Worm (Caenorhabditis elegans): ENCODE measurements around the gene cutc-1.

cutc-1 gene

ce11 chrIII:8446940-8447403, 43.6 kb upstream of the cutc-1 start, which contains the start of gene rpn-3 (continued):
- TF ChIP-seq daf-8 (GFP tag; IDR thresholded peaks at IDR 0.05), result no peak
- no peak for TF ChIP-seq ceh-28 (tag; optimal IDR thresholded peaks at IDR 0.05)
- peak; percentile 91 for TF ChIP-seq dmd-6 (GFP tag; IDR thresholded peaks at IDR 0.05)
- TF ChIP-seq mep-1 (tag; optimal IDR thresholded peaks at IDR 0.05), result peak; percentile 98
- TF ChIP-seq pqm-1 (tag; optimal IDR thresholded peaks at IDR 0.05), result peak; percentile 42
- peak; percentile 94 for TF ChIP-seq nhr-6 (tag; optimal IDR thresholded peaks at IDR 0.05)
- peak; percentile 91 for TF ChIP-seq nhr-102 (tag; optimal IDR thresholded peaks at IDR 0.05)
- no peak for TF ChIP-seq snpc-4 (tag; optimal IDR thresholded peaks at IDR 0.05)
- peak; percentile 66 for TF ChIP-seq madf-9 (GFP tag; conservative IDR thresholded peaks at IDR 0.05)
- peak; percentile 98 for TF ChIP-seq dve-1 (tag; optimal IDR thresholded peaks at IDR 0.05; ENCODE audit: insufficient read depth)
- TF ChIP-seq Y75B8A.6 (GFP tag; IDR thresholded peaks at IDR 0.05), result 0 out of 2 replicates have a peak, but pooled peaks have one; percentile 8
- TF ChIP-seq daf-19 (GFP tag; conservative IDR thresholded peaks at IDR 0.05), result no peak; the same call in 1 of the 2 replicates
- no peak for TF ChIP-seq nhr-111 (GFP tag; optimal IDR thresholded peaks at IDR 0.05)
- TF ChIP-seq nhr-10 (tag; optimal IDR thresholded peaks at IDR 0.05), result peak; percentile 53
- TF ChIP-seq lin-29 (GFP tag; IDR thresholded peaks at IDR 0.05), result peak; percentile 74
- TF ChIP-seq ctbp-1 (GFP tag; IDR thresholded peaks at IDR 0.05), result peak; percentile 81
- TF ChIP-seq zip-11 (GFP tag; IDR thresholded peaks at IDR 0.05), result no peak
- TF ChIP-seq nhr-76 (tag; optimal IDR thresholded peaks at IDR 0.05), result peak; percentile 58
- TF ChIP-seq hlh-11 (tag; optimal IDR thresholded peaks at IDR 0.05), result peak; percentile 95
- peak; percentile 37 for TF ChIP-seq nhr-237 (tag; optimal IDR thresholded peaks at IDR 0.05)
- TF ChIP-seq ceh-82 (tag; optimal IDR thresholded peaks at IDR 0.05), result no peak
- peak; percentile 74 for TF ChIP-seq nhr-48 (tag; optimal IDR thresholded peaks at IDR 0.05)
- TF ChIP-seq saeg-2 (GFP tag; IDR thresholded peaks at IDR 0.05), result peak; percentile 82
- TF ChIP-seq ama-1 (optimal IDR thresholded peaks at IDR 0.05), result peak; percentile 75
- peak in 1 of 2 experiments; percentile 48 for TF ChIP-seq mdl-1 (tag; optimal IDR thresholded peaks at IDR 0.05)
- peak; percentile 21; the same call in 1 of the 2 replicates for TF ChIP-seq nhr-41 (GFP tag; IDR thresholded peaks at IDR 0.05)
- TF ChIP-seq jun-1 (tag; optimal IDR thresholded peaks at IDR 0.05), result peak; percentile 74
- peak; percentile 61 for TF ChIP-seq lir-3 (tag; optimal IDR thresholded peaks at IDR 0.05)
- TF ChIP-seq unc-39 (tag; optimal IDR thresholded peaks at IDR 0.05), result no peak
- peak; percentile 89 for TF ChIP-seq dpl-1 (GFP tag; optimal IDR thresholded peaks at IDR 0.05)
- TF ChIP-seq rbr-2 (tag; optimal IDR thresholded peaks at IDR 0.05), result peak; percentile 95
- peak; percentile 76 for TF ChIP-seq duxl-1 (tag; optimal IDR thresholded peaks at IDR 0.05; ENCODE audit: poor library complexity)
- peak; percentile 74 for TF ChIP-seq unc-130 (GFP tag; optimal IDR thresholded peaks at IDR 0.05)
- TF ChIP-seq daf-16 (GFP tag; optimal IDR thresholded peaks at IDR 0.05), result peak; percentile 73 to 96
- peak; percentile 84 for TF ChIP-seq daf-16 (tag; optimal IDR thresholded peaks at IDR 0.05)
- TF ChIP-seq tag-97 (GFP tag; IDR thresholded peaks at IDR 0.05), result no peak
- TF ChIP-seq nhr-25 (tag; optimal IDR thresholded peaks at IDR 0.05; ENCODE audit: borderline replicate concordance, insufficient read depth), result peak; percentile 70
- TF ChIP-seq skn-1 (tag; optimal IDR thresholded peaks at IDR 0.05), result no peak
- TF ChIP-seq ZK546.5 (tag; optimal IDR thresholded peaks at IDR 0.05), result no peak
- TF ChIP-seq lin-13 (GFP tag; optimal IDR thresholded peaks at IDR 0.05), result peak; percentile 93
- no peak for TF ChIP-seq aly-2 (tag; optimal IDR thresholded peaks at IDR 0.05)
- TF ChIP-seq zfp-3 (GFP tag; conservative IDR thresholded peaks at IDR 0.05), result peak; percentile 95
- TF ChIP-seq unc-62 (GFP tag; optimal IDR thresholded peaks at IDR 0.05 in 1 of 2), result peak in 1 of 2 experiments; percentile 72
- no peak for TF ChIP-seq unc-62 (tag; optimal IDR thresholded peaks at IDR 0.05)
- peak; percentile 24 for TF ChIP-seq ces-1 (GFP tag; optimal IDR thresholded peaks at IDR 0.05)
- TF ChIP-seq attf-4 (tag; optimal IDR thresholded peaks at IDR 0.05), result no peak
- peak; percentile 91 for TF ChIP-seq tra-1 (GFP tag; IDR thresholded peaks at IDR 0.05)
- peak; percentile 96 for TF ChIP-seq T26A8.4 (GFP tag; IDR thresholded peaks at IDR 0.05)
- peak; percentile 94 for TF ChIP-seq ceh-20 (GFP tag; IDR thresholded peaks at IDR 0.05)
- TF ChIP-seq Y5F2A.4 (GFP tag; optimal IDR thresholded peaks at IDR 0.05), result no peak
- TF ChIP-seq R02D3.7 (tag; optimal IDR thresholded peaks at IDR 0.05), result no peak
- TF ChIP-seq madf-5 (GFP tag; IDR thresholded peaks at IDR 0.05), result no peak

Measured in whole organism, L4 larva.